Fruit fly (Drosophila melanogaster): ENCODE results near the gene CG34436.

- TF ChIP-seq Hr78 (GFP tag; optimal IDR thresholded peaks at IDR 0.05), result no peak
- TF ChIP-seq Abd-B (GFP tag; optimal IDR thresholded peaks at IDR 0.05), result no peak
- no peak for TF ChIP-seq Hr83 (GFP tag; optimal IDR thresholded peaks at IDR 0.05; ENCODE audit: poor library complexity, severe bottlenecking)
These were observed 18.9 kb upstream of the CG34436 start, which contains the start of gene CG43125 for dm6 chr3R:28263522-28263921.

Measured in whole organism, wandering third instar larva.